Worm (Caenorhabditis elegans) whole organism, L4 larva: Measurements from ENCODE around the gene sri-30.

ENCODE experiments used
- F10B5.3 ChIP-seq: sonication (generic microtip); optimal IDR thresholded peaks from 2 replicates; lab custom pipeline; 2016; ENCODE audit warnings: mild to moderate bottlenecking, missing genetic modification characterization, missing compliant biosample characterization
- F37D6.2 ChIP-seq: sonication (generic microtip); optimal IDR thresholded peaks from 2 replicates; lab custom pipeline; 2016; ENCODE audit warnings: mild to moderate bottlenecking, missing genetic modification characterization, missing compliant biosample characterization
- F49E8.2 ChIP-seq: sonication (generic microtip); optimal IDR thresholded peaks from 2 replicates; lab custom pipeline; 2016; ENCODE audit warnings: missing compliant biosample characterization, mild to moderate bottlenecking, missing genetic modification characterization, borderline replicate concordance
- T20F7.1 ChIP-seq: fragments of 200-800 bp; sonication (Bioruptor generic); optimal IDR thresholded peaks from 2 replicates; lab custom pipeline; 2018; ENCODE audit warnings: mild to moderate bottlenecking, missing genetic modification characterization, missing compliant biosample characterization
- T26A8.4 ChIP-seq: fragments of 200-800 bp; sonication (Bioruptor generic); IDR thresholded peaks from 2 replicates; pipeline ENCODE4 v1.3.6; 2022; ENCODE audit warnings: missing genetic modification characterization, missing compliant biosample characterization
- Y48G9A.11 ChIP-seq: fragments of 200-800 bp; sonication (Bioruptor generic); IDR thresholded peaks from 2 replicates; pipeline ENCODE4 v1.3.6; 2022; ENCODE audit warnings: missing genetic modification reagents, missing genetic modification characterization, missing compliant biosample characterization
- Y75B8A.6 ChIP-seq: fragments of 200-800 bp; sonication (Bioruptor generic); IDR thresholded peaks from 2 replicates; pipeline ENCODE4 v1.3.6; 2022; ENCODE audit warnings: missing genetic modification reagents, missing genetic modification characterization, missing compliant biosample characterization
- aha-1 ChIP-seq: fragments of 150-350 bp; peaks from one replicate; lab custom pipeline; 2014; ENCODE audit warnings: missing biosample characterization, missing genetic modification characterization
- attf-4 ChIP-seq: sonication (generic microtip); optimal IDR thresholded peaks from 3 replicates; lab custom pipeline; 2017; ENCODE audit warnings: missing biosample characterization, missing genetic modification characterization
- ceh-20 ChIP-seq: fragments of 200-800 bp; sonication (Bioruptor generic); IDR thresholded peaks from 2 replicates; pipeline ENCODE4 v1.3.6; 2022; ENCODE audit warnings: missing genetic modification reagents, missing genetic modification characterization, missing compliant biosample characterization
- daf-16 ChIP-seq, 3 experiments: sonication (generic microtip); optimal IDR thresholded peaks; 2 replicates each; lab custom pipeline; 2016 to 2017; ENCODE audit warnings: missing genetic modification characterization in 3 of 3, missing genetic modification reagents in 3 of 3, mild to moderate bottlenecking in 2 of 3, missing compliant biosample characterization in 2 of 3, missing biosample characterization in 1 of 3, moderate library complexity in 1 of 3
- daf-19 ChIP-seq: fragments of 200-800 bp; sonication (Bioruptor generic); conservative IDR thresholded peaks from 2 replicates; pipeline ENCODE4 v1.3.6; 2022; ENCODE audit warnings: missing genetic modification characterization, missing compliant biosample characterization
- dmd-9 ChIP-seq: fragments of 200-800 bp; sonication (Bioruptor generic); IDR thresholded peaks from 2 replicates; pipeline ENCODE4 v1.3.6; 2022; ENCODE audit warnings: missing genetic modification reagents, missing genetic modification characterization, missing compliant biosample characterization
- duxl-1 ChIP-seq: sonication (generic microtip); optimal IDR thresholded peaks from 2 replicates; lab custom pipeline; 2016; ENCODE audit warnings: mild to moderate bottlenecking, missing genetic modification characterization, moderate library complexity, missing compliant biosample characterization; ENCODE audit not compliant: poor library complexity
- dve-1 ChIP-seq: sonication (generic microtip); optimal IDR thresholded peaks from 2 replicates; lab custom pipeline; 2017; ENCODE audit warnings: antibody characterized with exemption, mild to moderate bottlenecking, missing genetic modification characterization, missing compliant biosample characterization; ENCODE audit not compliant: insufficient read depth
- egl-43 ChIP-seq: fragments of 200-800 bp; sonication (Bioruptor generic); IDR thresholded peaks from 2 replicates; pipeline ENCODE4 v1.3.6; 2022; ENCODE audit warnings: missing genetic modification reagents, missing genetic modification characterization, missing compliant biosample characterization
- gei-8 ChIP-seq: fragments of 200-800 bp; sonication (Bioruptor generic); optimal IDR thresholded peaks from 2 replicates; lab custom pipeline; 2018; ENCODE audit warnings: mild to moderate bottlenecking, missing genetic modification characterization, missing compliant biosample characterization
- hif-1 ChIP-seq, 2 experiments: sonication (generic microtip); optimal IDR thresholded peaks; 2 replicates each; lab custom pipeline; 2016 to 2017; ENCODE audit warnings: missing compliant biosample characterization in 2 of 2, missing genetic modification characterization in 2 of 2, missing genetic modification reagents in 2 of 2, missing genotype in 2 of 2, mild to moderate bottlenecking in 1 of 2
- hmg-1.1 ChIP-seq: fragments of 200-800 bp; sonication (Bioruptor generic); IDR thresholded peaks from 2 replicates; pipeline ENCODE4 v1.3.6; 2022; ENCODE audit warnings: missing genetic modification reagents, missing genetic modification characterization, missing compliant biosample characterization
- lin-1 ChIP-seq: fragments of 200-800 bp; sonication (Bioruptor generic); IDR thresholded peaks from 2 replicates; pipeline ENCODE4 v1.3.6; 2022; ENCODE audit warnings: missing genetic modification reagents, missing genetic modification characterization, missing compliant biosample characterization
- lin-13 ChIP-seq: fragments of 150-350 bp; optimal IDR thresholded peaks from 2 replicates; lab custom pipeline; 2014; ENCODE audit warnings: missing biosample characterization, missing genetic modification reagents, missing genetic modification characterization
- lir-3 ChIP-seq: sonication (generic microtip); optimal IDR thresholded peaks from 2 replicates; lab custom pipeline; 2016; ENCODE audit warnings: mild to moderate bottlenecking, missing genetic modification characterization, missing compliant biosample characterization
- mes-2 ChIP-seq: sonication (generic microtip); optimal IDR thresholded peaks from 2 replicates; lab custom pipeline; 2016; ENCODE audit warnings: missing genotype, mild to moderate bottlenecking, missing genetic modification characterization, missing compliant biosample characterization; ENCODE audit not compliant: poor library complexity, severe bottlenecking
- mxl-2 ChIP-seq: fragments of 200-800 bp; sonication (Bioruptor generic); conservative IDR thresholded peaks from 2 replicates; pipeline ENCODE4 v1.3.6; 2022; ENCODE audit warnings: missing genetic modification reagents, missing genetic modification characterization, missing compliant biosample characterization
- mxl-3 ChIP-seq: fragments of 200-800 bp; sonication (Bioruptor generic); optimal IDR thresholded peaks from 2 replicates; lab custom pipeline; 2018; ENCODE audit warnings: mild to moderate bottlenecking, missing genetic modification characterization, missing compliant biosample characterization
- nhr-111 ChIP-seq: fragments of 200-800 bp; sonication (Bioruptor generic); optimal IDR thresholded peaks from 2 replicates; lab custom pipeline; 2018; ENCODE audit warnings: mild to moderate bottlenecking, missing genetic modification characterization, missing compliant biosample characterization
- nhr-237 ChIP-seq: sonication (generic microtip); optimal IDR thresholded peaks from 2 replicates; lab custom pipeline; 2017; ENCODE audit warnings: missing biosample characterization, missing genetic modification characterization
- nhr-28 ChIP-seq: fragments of 150-350 bp; optimal IDR thresholded peaks from 2 replicates; lab custom pipeline; 2014; ENCODE audit warnings: missing biosample characterization, missing genetic modification characterization
- nhr-41 ChIP-seq: fragments of 200-800 bp; sonication (Bioruptor generic); IDR thresholded peaks from 2 replicates; pipeline ENCODE4 v1.3.6; 2022; ENCODE audit warnings: missing genetic modification reagents, missing genetic modification characterization, missing compliant biosample characterization
- nhr-6 ChIP-seq: fragments of 150-350 bp; optimal IDR thresholded peaks from 2 replicates; lab custom pipeline; 2014; ENCODE audit warnings: missing biosample characterization, missing genetic modification characterization
- nhr-76 ChIP-seq: fragments of 150-350 bp; optimal IDR thresholded peaks from 2 replicates; lab custom pipeline; 2014; ENCODE audit warnings: missing biosample characterization, missing genetic modification characterization
- nhr-77 ChIP-seq: fragments of 150-350 bp; optimal IDR thresholded peaks from 2 replicates; lab custom pipeline; 2014; ENCODE audit warnings: missing biosample characterization, missing genetic modification characterization
- php-3 ChIP-seq: fragments of 200-800 bp; sonication (Bioruptor generic); IDR thresholded peaks from 2 replicates; pipeline ENCODE4 v1.3.6; 2022; ENCODE audit warnings: missing genetic modification reagents, missing genetic modification characterization, missing compliant biosample characterization
- rbr-2 ChIP-seq: sonication (generic microtip); optimal IDR thresholded peaks from 2 replicates; lab custom pipeline; 2016; ENCODE audit warnings: missing genotype, missing genetic modification characterization, missing compliant biosample characterization
- sdz-12 ChIP-seq: fragments of 200-800 bp; sonication (Bioruptor generic); optimal IDR thresholded peaks from 2 replicates; lab custom pipeline; 2018; ENCODE audit warnings: mild to moderate bottlenecking, missing genetic modification characterization, missing compliant biosample characterization
- set-16 ChIP-seq: fragments of 200-800 bp; sonication (Bioruptor generic); IDR thresholded peaks from 2 replicates; pipeline ENCODE4 v1.3.6; 2022; ENCODE audit warnings: missing genetic modification reagents, missing genetic modification characterization, missing compliant biosample characterization
- skn-1 ChIP-seq: fragments of 150-350 bp; optimal IDR thresholded peaks from 2 replicates; lab custom pipeline; 2014; ENCODE audit warnings: missing biosample characterization, missing genetic modification characterization
- snpc-4 ChIP-seq: fragments of 150-350 bp; optimal IDR thresholded peaks from 2 replicates; lab custom pipeline; 2014; ENCODE audit warnings: missing biosample characterization, missing genetic modification characterization
- spr-1 ChIP-seq: sonication (generic microtip); optimal IDR thresholded peaks from 2 replicates; lab custom pipeline; 2016; ENCODE audit warnings: mild to moderate bottlenecking, missing genetic modification characterization, missing compliant biosample characterization
- tra-1 ChIP-seq: fragments of 200-800 bp; sonication (Bioruptor generic); IDR thresholded peaks from 2 replicates; pipeline ENCODE4 v1.3.6; 2022; ENCODE audit warnings: missing genetic modification reagents, missing genetic modification characterization, missing compliant biosample characterization
- unc-130 ChIP-seq: sonication (generic microtip); optimal IDR thresholded peaks from 2 replicates; lab custom pipeline; 2016; ENCODE audit warnings: missing genetic modification reagents, missing genetic modification characterization, missing compliant biosample characterization
- zfp-2 ChIP-seq: sonication (generic microtip); optimal IDR thresholded peaks from 2 replicates; lab custom pipeline; 2016; ENCODE audit warnings: mild to moderate bottlenecking, missing genetic modification characterization, missing compliant biosample characterization

sri-30 gene

ce11 chrII:3055531-3055930 lies 9.6 kb downstream of the sri-30 start (continued):
- no peak for TF ChIP-seq aha-1
- peak; percentile 50; the same call in 1 of the 2 replicates for TF ChIP-seq egl-43
- TF ChIP-seq hmg-1.1, result peak; percentile 75
- peak; percentile 5 for TF ChIP-seq nhr-28 (tag; lab: Kevin White, UChicago)
- peak in 1 of 2 experiments; percentile 5 for TF ChIP-seq hif-1 (tag; optimal IDR thresholded peaks at IDR 0.05; lab: Kevin White, UChicago)
- TF ChIP-seq lin-1, result no peak
- TF ChIP-seq spr-1 (tag; lab: Kevin White, UChicago), result peak; percentile 14
- no peak for TF ChIP-seq F10B5.3 (tag; lab: Kevin White, UChicago)
- TF ChIP-seq set-16 (GFP tag; lab: Robert Waterston, UW), result peak; percentile 94
- no peak for TF ChIP-seq daf-16 (GFP tag; optimal IDR thresholded peaks at IDR 0.05; lab: Kevin White, UChicago)
- TF ChIP-seq daf-16 (tag; optimal IDR thresholded peaks at IDR 0.05; lab: Kevin White, UChicago), result no peak
- no peak for TF ChIP-seq nhr-76 (tag; lab: Kevin White, UChicago)
- peak; percentile 49 for TF ChIP-seq rbr-2 (tag; lab: Kevin White, UChicago)

ce11 chrII:3056266-3056872 lies 10.4 kb downstream of the sri-30 start, which contains the start of gene lin-8:
TSS of gene lin-8 (plus strand) at chrII:3056822.
- TF ChIP-seq F49E8.2 (tag; lab: Kevin White, UChicago), result peak; percentile 59
- TF ChIP-seq lir-3, result no peak

DNA sequence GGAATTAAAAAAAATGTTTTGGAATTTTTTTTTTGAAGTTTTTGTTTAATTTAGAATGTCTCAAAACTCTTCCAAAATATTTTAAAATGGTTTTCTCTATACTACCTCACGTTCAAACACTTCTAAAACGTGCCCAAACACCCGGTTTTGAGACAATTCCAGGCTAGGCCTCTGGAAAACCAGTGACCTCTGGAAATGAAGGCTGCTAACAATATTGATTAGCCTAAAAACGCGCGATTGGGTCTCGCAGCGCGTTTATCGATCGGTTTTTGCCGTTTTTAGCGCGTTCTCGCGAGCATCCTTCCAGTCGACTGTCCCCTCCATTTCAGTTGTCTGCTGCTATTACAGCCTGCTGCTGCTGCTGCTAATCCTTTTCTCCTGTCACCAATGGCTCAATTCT lies 14.8 kb downstream of the sri-30 start, which contains the start of gene Y25C1A.6:
Gene Y25C1A.6 (plus strand): TSS at position 301 of the 400 bp plus-strand sequence.
- no peak for TF ChIP-seq hmg-1.1
- no peak for TF ChIP-seq attf-4 (tag; lab: Kevin White, UChicago)
- TF ChIP-seq ceh-20, result no peak
- TF ChIP-seq nhr-6 (tag; lab: Kevin White, UChicago), result no peak
- no peak for TF ChIP-seq aha-1
- no peak for TF ChIP-seq tra-1
- TF ChIP-seq T20F7.1, result no peak
- no peak for TF ChIP-seq dmd-9 (GFP tag; lab: Robert Waterston, UW)
- TF ChIP-seq lin-13 (GFP tag; lab: Kevin White, UChicago), result no peak
- TF ChIP-seq mes-2, result no peak
- no peak for TF ChIP-seq zfp-2 (tag; lab: Kevin White, UChicago)
- TF ChIP-seq skn-1 (tag; lab: Kevin White, UChicago), result no peak
- TF ChIP-seq mxl-3 (GFP tag; lab: Kevin White, UChicago), result no peak
- TF ChIP-seq snpc-4 (tag; lab: Kevin White, UChicago), result no peak
- no peak for TF ChIP-seq nhr-76 (tag; lab: Kevin White, UChicago)

DNA sequence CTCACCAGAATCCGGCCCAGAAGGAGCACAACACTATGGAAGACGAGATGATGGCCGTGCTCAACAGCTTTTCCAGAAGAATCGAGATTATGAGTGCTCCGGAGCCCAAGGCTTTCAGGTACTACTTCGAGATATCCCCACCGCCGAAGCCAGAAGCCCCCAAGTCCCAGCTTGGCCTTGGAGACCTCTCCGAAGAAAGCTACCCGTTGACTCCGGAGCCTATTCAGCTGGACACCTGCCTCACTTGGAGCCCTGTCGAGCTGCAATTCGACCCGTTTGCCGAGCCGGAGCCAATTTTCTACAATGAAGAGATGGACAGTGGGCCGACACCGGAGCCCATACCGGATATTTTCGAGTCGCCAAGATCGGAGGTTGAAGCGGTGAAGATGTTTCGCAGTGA lies 15.6 kb downstream of the sri-30 start:
- TF ChIP-seq Y48G9A.11 (no peak), gei-8 (GFP tag; lab: Kevin White, UChicago) (no peak), daf-19 (GFP tag; lab: Robert Waterston, UW) (no peak), sdz-12 (GFP tag; lab: Kevin White, UChicago) (peak; percentile 19), set-16 (GFP tag; lab: Robert Waterston, UW) (peak; percentile 83), nhr-237 (tag; lab: Kevin White, UChicago) (no peak)
- TF ChIP-seq, all 104 proteins: peak for 2

ce11 chrII:3062222-3062621 lies 16.2 kb downstream of the sri-30 start:
- no peak for TF ChIP-seq mxl-2 (GFP tag; lab: Robert Waterston, UW)
- TF ChIP-seq nhr-28 (tag; lab: Kevin White, UChicago), result peak; percentile 21
- TF ChIP-seq nhr-77, result no peak
- TF ChIP-seq ceh-20, result peak; percentile 51; the same call in 1 of the 2 replicates
- no peak for TF ChIP-seq mxl-3 (GFP tag; lab: Kevin White, UChicago)
- TF ChIP-seq php-3 (GFP tag; lab: Robert Waterston, UW), result peak; percentile 47; the same call in 1 of the 2 replicates
- peak; percentile 69 for TF ChIP-seq mes-2
- peak; percentile 59 for TF ChIP-seq T26A8.4 (GFP tag; lab: Robert Waterston, UW)
- peak; percentile 67; the same call in 1 of the 2 replicates for TF ChIP-seq tra-1
- TF ChIP-seq dmd-9 (GFP tag; lab: Robert Waterston, UW), result no peak
- TF ChIP-seq nhr-111 (GFP tag; lab: Kevin White, UChicago), result no peak
- TF ChIP-seq Y75B8A.6 (GFP tag; lab: Robert Waterston, UW), result 0 out of 2 replicates have a peak, but pooled peaks have one; percentile 44
- no peak for TF ChIP-seq F37D6.2
- TF ChIP-seq unc-130 (GFP tag; lab: Kevin White, UChicago), result peak; percentile 54
- TF ChIP-seq duxl-1 (tag; lab: Kevin White, UChicago), result peak; percentile 72
- peak; percentile 65 for TF ChIP-seq dve-1 (tag; lab: Kevin White, UChicago)
- TF ChIP-seq Y48G9A.11, result peak; percentile 78
- TF ChIP-seq nhr-41 (GFP tag; lab: Robert Waterston, UW), result 0 out of 2 replicates have a peak, but pooled peaks have one; percentile 43
